Worm (Caenorhabditis elegans) whole organism, young adult: ENCODE measurements around the gene nars-2.
A peak's percentile ranks its signal among the peaks of the same experiment; 100 is the strongest.

Experiments used
- B0336.3 ChIP-seq: fragments of 200-800 bp; sonication (Bioruptor generic); IDR thresholded peaks from 2 replicates; pipeline ENCODE4 v1.3.6; 2022; ENCODE audit warnings: missing genetic modification characterization, missing compliant biosample characterization
- C17E4.6 ChIP-seq: fragments of 200-800 bp; sonication (Bioruptor generic); IDR thresholded peaks from 2 replicates; pipeline ENCODE4 v1.3.6; 2022; ENCODE audit warnings: missing genetic modification reagents, missing genetic modification characterization, missing compliant biosample characterization
- F37B4.10 ChIP-seq: fragments of 200-800 bp; sonication (Bioruptor generic); IDR thresholded peaks from 2 replicates; pipeline ENCODE4 v1.3.6; 2022; ENCODE audit warnings: missing genetic modification characterization, missing compliant biosample characterization
- F52B5.7 ChIP-seq: sonication (generic microtip); optimal IDR thresholded peaks from 2 replicates; lab custom pipeline; 2016; ENCODE audit warnings: mild to moderate bottlenecking, missing genetic modification characterization, missing compliant biosample characterization
- F55B11.4 ChIP-seq: sonication (generic microtip); optimal IDR thresholded peaks from 2 replicates; lab custom pipeline; 2016; ENCODE audit warnings: missing compliant biosample characterization, missing genetic modification characterization, borderline replicate concordance; ENCODE audit not compliant: insufficient read depth
- F57A8.1 ChIP-seq: fragments of 200-800 bp; sonication (Bioruptor generic); optimal IDR thresholded peaks from 2 replicates; lab custom pipeline; 2018; ENCODE audit warnings: mild to moderate bottlenecking, missing genetic modification characterization, moderate library complexity, missing compliant biosample characterization
- K11D2.4 ChIP-seq: fragments of 200-800 bp; sonication (Bioruptor generic); IDR thresholded peaks from 2 replicates; pipeline ENCODE4 v1.3.6; 2022; ENCODE audit warnings: missing genetic modification reagents, missing genetic modification characterization, missing compliant biosample characterization
- akir-1 ChIP-seq: fragments of 200-800 bp; sonication (Bioruptor generic); optimal IDR thresholded peaks from 2 replicates; lab custom pipeline; 2018; ENCODE audit warnings: mild to moderate bottlenecking, missing genetic modification characterization, moderate library complexity, missing compliant biosample characterization
- aptf-3 ChIP-seq: fragments of 200-800 bp; sonication (Bioruptor generic); IDR thresholded peaks from 2 replicates; pipeline ENCODE4 v1.3.6; 2022; ENCODE audit warnings: missing genetic modification characterization, missing compliant biosample characterization
- atf-7 ChIP-seq: sonication (generic microtip); optimal IDR thresholded peaks from 2 replicates; lab custom pipeline; 2017; ENCODE audit warnings: mild to moderate bottlenecking, missing genetic modification characterization, missing compliant biosample characterization
- athp-1 ChIP-seq: sonication (generic microtip); optimal IDR thresholded peaks from 2 replicates; lab custom pipeline; 2017; ENCODE audit warnings: mild to moderate bottlenecking, missing genetic modification characterization, missing compliant biosample characterization
- bed-1 ChIP-seq: fragments of 200-800 bp; sonication (Bioruptor generic); IDR thresholded peaks from 2 replicates; pipeline ENCODE4 v1.3.6; 2022; ENCODE audit warnings: missing genetic modification reagents, missing genetic modification characterization, missing compliant biosample characterization
- cebp-1 ChIP-seq, 2 experiments: fragments of 200-800 bp in 1 of 2; sonication (Bioruptor generic) in 1 of 2; sonication (generic microtip) in 1 of 2; IDR thresholded peaks in 1 of 2; optimal IDR thresholded peaks in 1 of 2; 2 replicates each; pipeline versions ENCODE4 v1.3.6 to Lab custom; 2017 to 2022; ENCODE audit warnings: missing compliant biosample characterization in 2 of 2, missing genetic modification characterization in 2 of 2, mild to moderate bottlenecking in 1 of 2, missing genetic modification reagents in 1 of 2, moderate library complexity in 1 of 2
- ceh-27 ChIP-seq: fragments of 200-800 bp; sonication (Bioruptor generic); optimal IDR thresholded peaks from 2 replicates; lab custom pipeline; 2018; ENCODE audit warnings: mild to moderate bottlenecking, missing genetic modification characterization, moderate library complexity, missing compliant biosample characterization
- ceh-79 ChIP-seq: sonication (generic microtip); optimal IDR thresholded peaks from 2 replicates; lab custom pipeline; 2017; ENCODE audit warnings: mild to moderate bottlenecking, missing genetic modification characterization, missing compliant biosample characterization
- chd-7 ChIP-seq: sonication (generic microtip); optimal IDR thresholded peaks from 2 replicates; lab custom pipeline; 2016; ENCODE audit warnings: mild to moderate bottlenecking, missing genetic modification characterization, moderate library complexity, missing compliant biosample characterization
- die-1 ChIP-seq: sonication (generic microtip); optimal IDR thresholded peaks from 2 replicates; lab custom pipeline; 2016; ENCODE audit warnings: missing genotype, mild to moderate bottlenecking, missing genetic modification characterization, missing compliant biosample characterization
- dox-1 ChIP-seq: fragments of 200-800 bp; sonication (Bioruptor generic); IDR thresholded peaks from 2 replicates; pipeline ENCODE4 v1.3.6; 2022; ENCODE audit warnings: missing genetic modification reagents, missing genetic modification characterization, missing compliant biosample characterization
- ets-4 ChIP-seq: fragments of 200-800 bp; sonication (Bioruptor generic); optimal IDR thresholded peaks from 2 replicates; lab custom pipeline; 2018; ENCODE audit warnings: mild to moderate bottlenecking, missing genetic modification characterization, missing compliant biosample characterization
- gei-17 ChIP-seq: fragments of 200-800 bp; sonication (Bioruptor generic); optimal IDR thresholded peaks from 2 replicates; lab custom pipeline; 2018; ENCODE audit warnings: mild to moderate bottlenecking, missing genetic modification characterization, missing compliant biosample characterization
- hlh-12 ChIP-seq: sonication (generic microtip); optimal IDR thresholded peaks from 2 replicates; lab custom pipeline; 2016; ENCODE audit warnings: missing genetic modification characterization, missing compliant biosample characterization
- hmg-1.2 ChIP-seq: fragments of 200-800 bp; sonication (Bioruptor generic); IDR thresholded peaks from 2 replicates; pipeline ENCODE4 v1.3.6; 2022; ENCODE audit warnings: missing genetic modification reagents, missing genetic modification characterization, missing compliant biosample characterization
- lag-1 ChIP-seq: fragments of 200-800 bp; sonication (Bioruptor generic); IDR thresholded peaks from 2 replicates; pipeline ENCODE4 v1.3.6; 2022; ENCODE audit warnings: missing genetic modification reagents, missing genetic modification characterization, missing compliant biosample characterization
- let-607 ChIP-seq, 2 experiments: fragments of 200-800 bp in 1 of 2; sonication (Bioruptor generic) in 1 of 2; sonication (generic microtip) in 1 of 2; optimal IDR thresholded peaks; 2 replicates each; lab custom pipeline; 2016 to 2018; ENCODE audit warnings: mild to moderate bottlenecking in 2 of 2, missing compliant biosample characterization in 2 of 2, missing genetic modification characterization in 2 of 2, moderate library complexity in 2 of 2, missing genotype in 1 of 2
- lin-26 ChIP-seq: fragments of 200-800 bp; sonication (Bioruptor generic); IDR thresholded peaks from 2 replicates; pipeline ENCODE4 v1.3.6; 2022; ENCODE audit warnings: missing genetic modification reagents, missing genetic modification characterization, missing compliant biosample characterization
- lin-40 ChIP-seq: sonication (generic microtip); optimal IDR thresholded peaks from 2 replicates; lab custom pipeline; 2016; ENCODE audit warnings: missing genetic modification characterization, mild to moderate bottlenecking, missing compliant biosample characterization, missing genotype, missing genetic modification reagents
- madf-10 ChIP-seq: sonication (generic microtip); optimal IDR thresholded peaks from 2 replicates; lab custom pipeline; 2016; ENCODE audit warnings: mild to moderate bottlenecking, missing genetic modification characterization, missing compliant biosample characterization
- madf-3 ChIP-seq: fragments of 200-800 bp; sonication (Bioruptor generic); IDR thresholded peaks from 2 replicates; pipeline ENCODE4 v1.3.6; 2022; ENCODE audit warnings: missing genetic modification reagents, missing genetic modification characterization, missing compliant biosample characterization
- madf-6 ChIP-seq: fragments of 200-800 bp; sonication (Bioruptor generic); IDR thresholded peaks from 2 replicates; pipeline ENCODE4 v1.3.6; 2022; ENCODE audit warnings: missing genetic modification reagents, missing genetic modification characterization, missing compliant biosample characterization
- mel-28 ChIP-seq: sonication (generic microtip); optimal IDR thresholded peaks from 2 replicates; lab custom pipeline; 2016; ENCODE audit warnings: borderline replicate concordance, mild to moderate bottlenecking, missing genetic modification characterization, missing compliant biosample characterization
- mxl-1 ChIP-seq: sonication (generic microtip); optimal IDR thresholded peaks from 2 replicates; lab custom pipeline; 2016; ENCODE audit warnings: missing genetic modification characterization, missing compliant biosample characterization
- nfya-1 ChIP-seq: sonication (generic microtip); optimal IDR thresholded peaks from 2 replicates; lab custom pipeline; 2017; ENCODE audit warnings: antibody characterized with exemption, missing compliant biosample characterization, missing genetic modification characterization, borderline replicate concordance; ENCODE audit not compliant: insufficient read depth
- nfyb-1 ChIP-seq: fragments of 200-800 bp; sonication (Bioruptor generic); IDR thresholded peaks from 2 replicates; pipeline ENCODE4 v1.3.6; 2022; ENCODE audit warnings: missing genetic modification reagents, missing genetic modification characterization, missing compliant biosample characterization
- nhr-80 ChIP-seq: sonication (generic microtip); optimal IDR thresholded peaks from 2 replicates; lab custom pipeline; 2016; ENCODE audit warnings: missing genetic modification characterization, missing compliant biosample characterization
- pbrm-1 ChIP-seq: fragments of 200-800 bp; sonication (Bioruptor generic); IDR thresholded peaks from 2 replicates; pipeline ENCODE4 v1.3.6; 2022; ENCODE audit warnings: missing genetic modification reagents, missing genetic modification characterization, missing compliant biosample characterization
- repo-1 ChIP-seq: sonication (generic microtip); optimal IDR thresholded peaks from 2 replicates; lab custom pipeline; 2017; ENCODE audit warnings: mild to moderate bottlenecking, missing genetic modification characterization, missing compliant biosample characterization
- snpc-1.1 ChIP-seq: sonication (generic microtip); optimal IDR thresholded peaks from 2 replicates; lab custom pipeline; 2017; ENCODE audit warnings: missing genetic modification characterization, mild to moderate bottlenecking, missing compliant biosample characterization, antibody characterized with exemption, moderate library complexity, missing genotype, missing genetic modification reagents; ENCODE audit not compliant: insufficient read depth
- snpc-4 ChIP-seq, 5 experiments: fragments of 150-350 bp in 1 of 5; sonication (generic microtip) in 4 of 5; optimal IDR thresholded peaks; 2 replicates each; lab custom pipeline; 2014 to 2018; ENCODE audit warnings: missing genetic modification characterization in 5 of 5, missing biosample characterization in 3 of 5, antibody characterized with exemption in 2 of 5, mild to moderate bottlenecking in 2 of 5, missing compliant biosample characterization in 2 of 5, missing genotype in 2 of 5, moderate library complexity in 2 of 5, missing genetic modification reagents in 1 of 5
- sptf-2 ChIP-seq: fragments of 200-800 bp; sonication (Bioruptor generic); optimal IDR thresholded peaks from 2 replicates; lab custom pipeline; 2018; ENCODE audit warnings: mild to moderate bottlenecking, missing genetic modification characterization, missing compliant biosample characterization
- tbp1 ChIP-seq: fragments of 200-800 bp; sonication (Bioruptor generic); optimal IDR thresholded peaks from 2 replicates; lab custom pipeline; 2018; ENCODE audit warnings: mild to moderate bottlenecking, missing genetic modification characterization, missing compliant biosample characterization
- tbx-9 ChIP-seq: sonication (generic microtip); optimal IDR thresholded peaks from 2 replicates; lab custom pipeline; 2016; ENCODE audit warnings: borderline replicate concordance, missing genetic modification characterization, inconsistent platforms, missing compliant biosample characterization
- tlf-1 ChIP-seq: fragments of 200-800 bp; sonication (Bioruptor generic); optimal IDR thresholded peaks from 2 replicates; lab custom pipeline; 2018; ENCODE audit warnings: mild to moderate bottlenecking, missing genetic modification characterization, missing compliant biosample characterization
- unc-62 ChIP-seq: fragments of 150-350 bp; optimal IDR thresholded peaks from 2 replicates; lab custom pipeline; 2014; ENCODE audit warnings: missing biosample characterization, missing genetic modification reagents, missing genetic modification characterization
- xnd-1 ChIP-seq: sonication (generic microtip); optimal IDR thresholded peaks from 2 replicates; lab custom pipeline; 2016; ENCODE audit warnings: missing genotype, missing genetic modification reagents, missing genetic modification characterization, missing compliant biosample characterization
- zfh-2 ChIP-seq: fragments of 200-800 bp; sonication (Bioruptor generic); conservative IDR thresholded peaks from 2 replicates; pipeline ENCODE4 v1.3.6; 2022; ENCODE audit warnings: missing genetic modification reagents, missing genetic modification characterization, missing compliant biosample characterization
- ztf-18 ChIP-seq: sonication (generic microtip); optimal IDR thresholded peaks from 2 replicates; lab custom pipeline; 2016; ENCODE audit warnings: missing genotype, mild to moderate bottlenecking, missing genetic modification characterization, missing compliant biosample characterization
- ztf-28 ChIP-seq: fragments of 200-800 bp; sonication (Bioruptor generic); IDR thresholded peaks from 2 replicates; pipeline ENCODE4 v1.3.6; 2022; ENCODE audit warnings: missing genetic modification reagents, missing genetic modification characterization, missing compliant biosample characterization

The nars-2 gene

DNA sequence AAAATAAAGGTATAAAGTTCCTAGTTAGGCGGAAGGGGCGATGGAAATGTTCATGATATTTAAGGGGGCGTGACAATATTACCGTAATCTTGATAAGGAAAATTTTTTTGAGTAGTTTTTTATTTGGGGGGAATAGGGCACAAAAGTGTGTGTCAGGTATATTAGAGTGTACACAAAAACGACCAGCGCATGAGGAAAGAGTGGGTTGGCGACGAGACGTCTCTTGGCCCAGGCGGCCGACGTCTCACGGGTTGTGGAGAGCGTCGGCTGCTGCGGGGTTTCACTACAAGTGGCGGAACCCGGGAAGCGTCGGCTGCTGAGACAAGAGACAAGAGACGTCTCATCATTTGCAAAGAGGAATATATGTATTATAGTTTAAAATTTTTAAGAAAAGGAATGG lies 36.8 kb downstream of the nars-2 start:
- peak; percentile 30 for TF ChIP-seq mel-28 (tag; lab: Kevin White, UChicago)
- TF ChIP-seq lin-26 (GFP tag; lab: Robert Waterston, UW): peak; percentile 59; the same call in 1 of the 2 replicates
- peak; percentile 80 for TF ChIP-seq B0336.3 (GFP tag; lab: Robert Waterston, UW)
- peak; percentile 46 for TF ChIP-seq F52B5.7
- no peak for TF ChIP-seq sptf-2 (GFP tag; lab: Kevin White, UChicago)
- TF ChIP-seq tlf-1 (GFP tag; lab: Kevin White, UChicago): peak; percentile 23
- peak; percentile 32 for TF ChIP-seq ceh-27 (GFP tag; lab: Kevin White, UChicago)
- no peak for TF ChIP-seq K11D2.4 (GFP tag; lab: Robert Waterston, UW)
- no peak for TF ChIP-seq F57A8.1 (GFP tag; lab: Kevin White, UChicago)
- peak; percentile 24 for TF ChIP-seq ets-4 (GFP tag; lab: Kevin White, UChicago)
- no peak for TF ChIP-seq aptf-3 (GFP tag; lab: Robert Waterston, UW)
- TF ChIP-seq nhr-80 (tag; lab: Kevin White, UChicago): peak; percentile 64
- no peak for TF ChIP-seq C17E4.6 (GFP tag; lab: Robert Waterston, UW)
- TF ChIP-seq tbx-9 (tag; lab: Kevin White, UChicago): no peak
- TF ChIP-seq pbrm-1 (GFP tag; lab: Robert Waterston, UW): peak; percentile 66
- peak; percentile 6 for TF ChIP-seq tbp1 (GFP tag; lab: Kevin White, UChicago)
- TF ChIP-seq madf-3 (GFP tag; lab: Robert Waterston, UW): no peak
- TF ChIP-seq xnd-1 (tag; lab: Kevin White, UChicago): no peak
- peak; percentile 62 for TF ChIP-seq lin-40 (tag; lab: Kevin White, UChicago)
- no peak for TF ChIP-seq lag-1 (GFP tag; lab: Robert Waterston, UW)
- TF ChIP-seq snpc-4 (GFP tag; optimal IDR thresholded peaks at IDR 0.05; lab: Kevin White, UChicago): peak; percentile 93
- TF ChIP-seq snpc-4 (tag; optimal IDR thresholded peaks at IDR 0.05; lab: Kevin White, UChicago): peak; percentile 98 to 99 (median 99)
- peak; percentile 14 for TF ChIP-seq die-1
- TF ChIP-seq atf-7 (tag; lab: Kevin White, UChicago): peak; percentile 27
- TF ChIP-seq madf-10: peak; percentile 72
- no peak for TF ChIP-seq mxl-1 (tag; lab: Kevin White, UChicago)
- TF ChIP-seq nfyb-1 (GFP tag; lab: Robert Waterston, UW): peak; percentile 78; the same call in 1 of the 2 replicates
- no peak for TF ChIP-seq hlh-12
- peak; percentile 74 for TF ChIP-seq snpc-1.1 (tag; lab: Kevin White, UChicago)
- TF ChIP-seq repo-1 (tag; lab: Kevin White, UChicago): peak; percentile 35
- TF ChIP-seq madf-6 (GFP tag; lab: Robert Waterston, UW): no peak
- peak; percentile 49 for TF ChIP-seq chd-7 (tag; lab: Kevin White, UChicago)
- TF ChIP-seq unc-62 (GFP tag; lab: Kevin White, UChicago): no peak
- TF ChIP-seq ztf-28 (GFP tag; lab: Robert Waterston, UW): no peak
- TF ChIP-seq gei-17: no peak
- TF ChIP-seq bed-1: no peak
- peak; percentile 97 for TF ChIP-seq zfh-2 (GFP tag; lab: Robert Waterston, UW)
- TF ChIP-seq F55B11.4: no peak
- TF ChIP-seq ceh-79 (tag; lab: Kevin White, UChicago): peak; percentile 59
- TF ChIP-seq ztf-18 (tag; lab: Kevin White, UChicago): peak; percentile 14
- TF ChIP-seq nfya-1 (tag; lab: Kevin White, UChicago): no peak
- peak; percentile 81 for TF ChIP-seq dox-1 (GFP tag; lab: Robert Waterston, UW)
- TF ChIP-seq F37B4.10: no peak
- TF ChIP-seq akir-1 (GFP tag; lab: Kevin White, UChicago): no peak
- TF ChIP-seq athp-1 (tag; lab: Kevin White, UChicago): peak; percentile 22
- peak in 1 of 2 experiments; percentile 57 for TF ChIP-seq let-607 (tag; optimal IDR thresholded peaks at IDR 0.05; lab: Kevin White, UChicago)
- TF ChIP-seq cebp-1 (GFP tag; IDR thresholded peaks at IDR 0.05; lab: Robert Waterston, UW): no peak
- peak; percentile 54 for TF ChIP-seq cebp-1 (tag; optimal IDR thresholded peaks at IDR 0.05; lab: Kevin White, UChicago)
- peak; percentile 73 for TF ChIP-seq hmg-1.2
